Fruit fly (Drosophila melanogaster) whole organism, embryonic: ENCODE measurements around the gene CG4597.

Source experiments
- Atf3 ChIP-seq: fragments of 200-800 bp; sonication (Bioruptor generic); optimal IDR thresholded peaks from 3 replicates; lab custom pipeline; 2016; ENCODE audit warnings: missing biosample characterization, missing genetic modification characterization
- Bgb ChIP-seq: fragments of 200-800 bp; sonication (Bioruptor generic); IDR thresholded peaks from 2 replicates; pipeline ENCODE4 v1.3.6; 2022; ENCODE audit warnings: missing biosample characterization, missing genetic modification characterization; ENCODE audit not compliant: partially characterized antibody
- CG10147 ChIP-seq: fragments of 200-800 bp; sonication (Bioruptor generic); optimal IDR thresholded peaks from 2 replicates; lab custom pipeline; 2019; ENCODE audit warnings: missing biosample characterization, mild to moderate bottlenecking, missing genetic modification characterization, moderate library complexity
- CG12071 ChIP-seq: fragments of 200-800 bp; sonication (Bioruptor generic); optimal IDR thresholded peaks from 3 replicates; lab custom pipeline; 2018; ENCODE audit warnings: missing biosample characterization, mild to moderate bottlenecking, missing genetic modification characterization
- CG12769 ChIP-seq: fragments of 200-800 bp; sonication (Bioruptor generic); optimal IDR thresholded peaks from 2 replicates; lab custom pipeline; 2019; ENCODE audit warnings: missing biosample characterization, mild to moderate bottlenecking, missing genetic modification characterization, moderate library complexity
- CG13424 ChIP-seq: fragments of 200-800 bp; sonication (Bioruptor generic); optimal IDR thresholded peaks from 2 replicates; lab custom pipeline; 2019; ENCODE audit warnings: missing biosample characterization, mild to moderate bottlenecking, missing genetic modification characterization, moderate library complexity
- CG13894 ChIP-seq: fragments of 200-800 bp; sonication (Bioruptor generic); optimal IDR thresholded peaks from 3 replicates; lab custom pipeline; 2018; ENCODE audit warnings: missing biosample characterization, mild to moderate bottlenecking, missing genetic modification characterization, moderate library complexity
- CG1529 ChIP-seq: fragments of 200-800 bp; sonication (Bioruptor generic); optimal IDR thresholded peaks from 3 replicates; lab custom pipeline; 2018; ENCODE audit warnings: missing biosample characterization, missing genetic modification characterization
- CG16815 ChIP-seq: fragments of 200-800 bp; sonication (Bioruptor generic); optimal IDR thresholded peaks from 3 replicates; lab custom pipeline; 2017; ENCODE audit warnings: missing biosample characterization, mild to moderate bottlenecking, missing genetic modification characterization
- CG2875 ChIP-seq: fragments of 200-800 bp; sonication (Bioruptor generic); optimal IDR thresholded peaks from 2 replicates; lab custom pipeline; 2017; ENCODE audit warnings: missing biosample characterization, mild to moderate bottlenecking, missing genetic modification characterization, missing genetic modification reagents
- CG31365 ChIP-seq: fragments of 200-800 bp; sonication (Bioruptor generic); optimal IDR thresholded peaks from 2 replicates; lab custom pipeline; 2018; ENCODE audit warnings: missing biosample characterization, mild to moderate bottlenecking, missing genetic modification characterization
- CG3281 ChIP-seq: fragments of 200-800 bp; sonication (Bioruptor generic); optimal IDR thresholded peaks from 3 replicates; lab custom pipeline; 2017; ENCODE audit warnings: missing biosample characterization, mild to moderate bottlenecking, missing genetic modification characterization
- CG3995 ChIP-seq: fragments of 200-800 bp; sonication (Bioruptor generic); optimal IDR thresholded peaks from 3 replicates; lab custom pipeline; 2016; ENCODE audit warnings: missing biosample characterization, missing genetic modification characterization
- CG4730 ChIP-seq: fragments of 200-800 bp; sonication (Bioruptor generic); IDR thresholded peaks from 2 replicates; pipeline ENCODE4 v1.3.6; 2022; ENCODE audit warnings: missing biosample characterization, missing genetic modification characterization
- CG4820 ChIP-seq: fragments of 200-800 bp; sonication (Bioruptor generic); optimal IDR thresholded peaks from 3 replicates; lab custom pipeline; 2016; ENCODE audit warnings: missing biosample characterization, missing genetic modification characterization
- CG4854 ChIP-seq: fragments of 200-800 bp; sonication (Bioruptor generic); optimal IDR thresholded peaks from 2 replicates; lab custom pipeline; 2016; ENCODE audit warnings: missing biosample characterization, missing genetic modification characterization, inconsistent platforms
- CG5245 ChIP-seq: fragments of 200-800 bp; sonication (Bioruptor generic); optimal IDR thresholded peaks from 3 replicates; lab custom pipeline; 2016; ENCODE audit warnings: missing biosample characterization, missing genetic modification characterization
- CG7745 ChIP-seq: fragments of 200-800 bp; sonication (Bioruptor generic); optimal IDR thresholded peaks from 2 replicates; lab custom pipeline; 2018; ENCODE audit warnings: missing biosample characterization, mild to moderate bottlenecking, missing genetic modification characterization, moderate library complexity
- CG7786 ChIP-seq: fragments of 200-800 bp; sonication (Bioruptor generic); optimal IDR thresholded peaks from 2 replicates; lab custom pipeline; 2016; ENCODE audit warnings: missing biosample characterization, missing genetic modification characterization
- CG7963 ChIP-seq: fragments of 200-800 bp; sonication (Bioruptor generic); IDR thresholded peaks from 3 replicates; pipeline ENCODE4 v1.3.6; 2022; ENCODE audit warnings: missing biosample characterization, missing genetic modification characterization; ENCODE audit not compliant: partially characterized antibody
- CG8359 ChIP-seq: fragments of 200-800 bp; sonication (Bioruptor generic); optimal IDR thresholded peaks from 2 replicates; lab custom pipeline; 2017; ENCODE audit warnings: missing biosample characterization, mild to moderate bottlenecking, missing genetic modification characterization, borderline replicate concordance
- CG9609 ChIP-seq: fragments of 200-800 bp; sonication (Bioruptor generic); optimal IDR thresholded peaks from 3 replicates; lab custom pipeline; 2016; ENCODE audit warnings: missing biosample characterization, missing genetic modification characterization
- CTCF ChIP-seq: fragments of 200-800 bp; sonication (Bioruptor generic); optimal IDR thresholded peaks from 2 replicates; lab custom pipeline; 2017; ENCODE audit warnings: missing biosample characterization, mild to moderate bottlenecking, missing genetic modification characterization, moderate library complexity
- Doc3 ChIP-seq: fragments of 200-800 bp; sonication (Bioruptor generic); IDR thresholded peaks from 3 replicates; pipeline ENCODE4 v1.3.6; 2022; ENCODE audit warnings: missing biosample characterization, missing genetic modification characterization; ENCODE audit not compliant: partially characterized antibody
- HHEX ChIP-seq: fragments of 200-800 bp; sonication (Bioruptor generic); optimal IDR thresholded peaks from 3 replicates; lab custom pipeline; 2017; ENCODE audit warnings: missing biosample characterization, mild to moderate bottlenecking, missing genetic modification characterization, missing genetic modification reagents
- Hand ChIP-seq: fragments of 200-800 bp; sonication (Bioruptor generic); optimal IDR thresholded peaks from 2 replicates; lab custom pipeline; 2017; ENCODE audit warnings: mild to moderate bottlenecking, missing biosample characterization, missing genetic modification reagents, missing genetic modification characterization
- Lpt ChIP-seq: fragments of >200 bp; optimal IDR thresholded peaks from 2 replicates; lab custom pipeline; 2018; ENCODE audit warnings: missing biosample characterization, missing genetic modification characterization
- PHDP ChIP-seq: fragments of 200-800 bp; sonication (Bioruptor generic); optimal IDR thresholded peaks from 3 replicates; lab custom pipeline; 2018; ENCODE audit warnings: missing biosample characterization, mild to moderate bottlenecking, missing genetic modification characterization, moderate library complexity
- Six4 ChIP-seq: fragments of 200-800 bp; sonication (Bioruptor generic); optimal IDR thresholded peaks from 2 replicates; lab custom pipeline; 2016; ENCODE audit warnings: missing biosample characterization, missing genetic modification characterization
- Sox102F ChIP-seq: fragments of 200-800 bp; sonication (Bioruptor generic); optimal IDR thresholded peaks from 2 replicates; lab custom pipeline; 2018; ENCODE audit warnings: missing biosample characterization, mild to moderate bottlenecking, missing genetic modification characterization, moderate library complexity
- YL-1 ChIP-seq: fragments of 200-800 bp; sonication (Bioruptor generic); optimal IDR thresholded peaks from 3 replicates; lab custom pipeline; 2017; ENCODE audit warnings: missing biosample characterization, mild to moderate bottlenecking, missing genetic modification characterization
- az2 ChIP-seq: fragments of 200-800 bp; sonication (Bioruptor generic); optimal IDR thresholded peaks from 3 replicates; lab custom pipeline; 2016; ENCODE audit warnings: missing biosample characterization, missing genetic modification characterization
- cas ChIP-seq: fragments of 200-800 bp; sonication (Bioruptor generic); IDR thresholded peaks from 2 replicates; pipeline ENCODE4 v1.3.6; 2022; ENCODE audit warnings: missing biosample characterization, missing genetic modification characterization
- chm ChIP-seq: fragments of 200-800 bp; sonication (Bioruptor generic); IDR thresholded peaks from 2 replicates; pipeline ENCODE4 v1.3.6; 2022; ENCODE audit warnings: missing biosample characterization, missing genetic modification characterization
- croc ChIP-seq: fragments of 200-800 bp; sonication (Bioruptor generic); conservative IDR thresholded peaks from 3 replicates; pipeline ENCODE4 v1.3.6; 2022; ENCODE audit warnings: missing biosample characterization, missing genetic modification characterization
- crp ChIP-seq, 2 experiments: fragments of 200-800 bp; sonication (Bioruptor generic); optimal IDR thresholded peaks; 2 replicates in 1 of 2; 3 replicates in 1 of 2; lab custom pipeline; 2017; ENCODE audit warnings: missing biosample characterization in 2 of 2, missing genetic modification characterization in 2 of 2, mild to moderate bottlenecking in 1 of 2, moderate library complexity in 1 of 2
- danr ChIP-seq: fragments of 200-800 bp; sonication (Bioruptor generic); IDR thresholded peaks from 2 replicates; pipeline ENCODE4 v1.3.6; 2022; ENCODE audit warnings: missing biosample characterization, missing genetic modification characterization
- dm ChIP-seq: fragments of 200-800 bp; sonication (Bioruptor generic); optimal IDR thresholded peaks from 3 replicates; lab custom pipeline; 2016; ENCODE audit warnings: missing biosample characterization, missing genetic modification characterization
- dmrt11E ChIP-seq: fragments of 200-800 bp; sonication (Bioruptor generic); optimal IDR thresholded peaks from 3 replicates; lab custom pipeline; 2018; ENCODE audit warnings: missing biosample characterization, mild to moderate bottlenecking, missing genetic modification characterization, moderate library complexity
- dysf ChIP-seq: fragments of 200-800 bp; sonication (Bioruptor generic); IDR thresholded peaks from 3 replicates; pipeline ENCODE4 v1.3.6; 2022; ENCODE audit warnings: missing biosample characterization, missing genetic modification characterization
- fd64A ChIP-seq: fragments of 200-800 bp; sonication (Bioruptor generic); optimal IDR thresholded peaks from 3 replicates; lab custom pipeline; 2018; ENCODE audit warnings: missing biosample characterization, mild to moderate bottlenecking, missing genetic modification characterization
- klu ChIP-seq: fragments of 200-800 bp; sonication (Bioruptor generic); IDR thresholded peaks from 2 replicates; pipeline ENCODE4 v1.3.6; 2022; ENCODE audit warnings: missing biosample characterization, missing genetic modification characterization
- mirr ChIP-seq: fragments of 200-800 bp; sonication (Bioruptor generic); optimal IDR thresholded peaks from 3 replicates; lab custom pipeline; 2018; ENCODE audit warnings: missing biosample characterization, mild to moderate bottlenecking, missing genetic modification characterization
- nerfin-2 ChIP-seq: fragments of 200-800 bp; sonication (Bioruptor generic); IDR thresholded peaks from 2 replicates; pipeline ENCODE4 v1.3.6; 2022; ENCODE audit warnings: missing biosample characterization, missing genetic modification characterization; ENCODE audit not compliant: partially characterized antibody
- pita ChIP-seq: fragments of 200-800 bp; sonication (Bioruptor generic); optimal IDR thresholded peaks from 2 replicates; lab custom pipeline; 2017; ENCODE audit warnings: missing biosample characterization, mild to moderate bottlenecking, missing genetic modification characterization
- repo ChIP-seq: fragments of 200-800 bp; sonication (Bioruptor generic); optimal IDR thresholded peaks from 2 replicates; lab custom pipeline; 2016; ENCODE audit warnings: missing biosample characterization, missing genetic modification characterization
- slbo ChIP-seq: fragments of 200-800 bp; sonication (Bioruptor generic); IDR thresholded peaks from 2 replicates; pipeline ENCODE4 v1.3.6; 2022; ENCODE audit warnings: missing biosample characterization, missing genetic modification characterization
- stc ChIP-seq: fragments of 200-800 bp; sonication (Bioruptor generic); IDR thresholded peaks from 2 replicates; pipeline ENCODE4 v1.3.6; 2022; ENCODE audit warnings: missing biosample characterization, missing genetic modification characterization
- wdn ChIP-seq: fragments of 200-800 bp; sonication (Bioruptor generic); IDR thresholded peaks from 2 replicates; pipeline ENCODE4 v1.3.6; 2022; ENCODE audit warnings: missing biosample characterization, missing genetic modification characterization

CG4597 gene

dm6 chr3L:5154917-5155613 lies 25.8 kb downstream of the CG4597 start (continued):
- no peak for TF ChIP-seq CG7963
- peak; percentile 71 for TF ChIP-seq HHEX (GFP tag; lab: Kevin White, UChicago)
- TF ChIP-seq nerfin-2 (GFP tag; lab: Robert Waterston, UW) = no peak
- TF ChIP-seq CG9609 (GFP tag; lab: Kevin White, UChicago) = peak; percentile 73
- peak; percentile 69 for TF ChIP-seq az2 (GFP tag; lab: Kevin White, UChicago)
- no peak for TF ChIP-seq chm (GFP tag; lab: Robert Waterston, UW)
- peak; percentile 15 for TF ChIP-seq CG4854
- TF ChIP-seq YL-1 (GFP tag; lab: Kevin White, UChicago) = no peak
- TF ChIP-seq CG10147 (GFP tag; lab: Kevin White, UChicago) = peak; percentile 74
- peak; percentile 85 for TF ChIP-seq stc (GFP tag; lab: Robert Waterston, UW)
- TF ChIP-seq Atf3 (GFP tag; lab: Kevin White, UChicago) = no peak
- peak; percentile 73 for TF ChIP-seq CG4820
- TF ChIP-seq Hand (GFP tag; lab: Kevin White, UChicago) = peak; percentile 84
- TF ChIP-seq CG3995 = peak; percentile 17
- TF ChIP-seq CG12769 (tag; lab: Kevin White, UChicago) = no peak
- TF ChIP-seq CG7745 (tag; lab: Kevin White, UChicago) = no peak
- TF ChIP-seq Doc3 (GFP tag; lab: Robert Waterston, UW) = no peak
- TF ChIP-seq Bgb (GFP tag; lab: Robert Waterston, UW) = no peak
- TF ChIP-seq CG12071 (GFP tag; lab: Kevin White, UChicago) = peak; percentile 64
- peak; percentile 32 for TF ChIP-seq CG1529 (GFP tag; lab: Kevin White, UChicago)
- TF ChIP-seq dmrt11E (tag; lab: Kevin White, UChicago) = peak; percentile 20
- TF ChIP-seq wdn (GFP tag; lab: Robert Waterston, UW) = no peak; the same call in 1 of the 2 replicates
- no peak for TF ChIP-seq CTCF (GFP tag; lab: Kevin White, UChicago)
- TF ChIP-seq crp (GFP tag; optimal IDR thresholded peaks at IDR 0.05; lab: Kevin White, UChicago) = peak in 1 of 2 experiments; percentile 19
- TF ChIP-seq PHDP (tag; lab: Kevin White, UChicago) = peak; percentile 77
- no peak for TF ChIP-seq pita
- TF ChIP-seq CG4730 (GFP tag; lab: Robert Waterston, UW) = peak; percentile 69
- peak; percentile 53; the same call in 2 of the 3 replicates for TF ChIP-seq croc (GFP tag; lab: Robert Waterston, UW)
- TF ChIP-seq slbo (GFP tag; lab: Robert Waterston, UW) = peak; percentile 89; the same call in 1 of the 2 replicates
- TF ChIP-seq CG13424 (tag; lab: Kevin White, UChicago) = peak; percentile 77
- peak; percentile 88 for TF ChIP-seq dysf (GFP tag; lab: Robert Waterston, UW)
- TF ChIP-seq danr = 0 out of 2 replicates have a peak, but pooled peaks have one; percentile 28
- TF ChIP-seq CG3281 (GFP tag; lab: Kevin White, UChicago) = peak; percentile 79
- TF ChIP-seq klu (GFP tag; lab: Robert Waterston, UW) = peak; percentile 44; the same call in 1 of the 2 replicates
- peak; percentile 64 for TF ChIP-seq cas (GFP tag; lab: Robert Waterston, UW)
- peak; percentile 9 for TF ChIP-seq fd64A (GFP tag; lab: Kevin White, UChicago)
- TF ChIP-seq CG16815 (GFP tag; lab: Kevin White, UChicago) = peak; percentile 32
- TF ChIP-seq dm = no peak
- no peak for TF ChIP-seq CG8359 (GFP tag; lab: Kevin White, UChicago)
- peak; percentile 46 for TF ChIP-seq CG31365
- peak; percentile 80 for TF ChIP-seq Sox102F (GFP tag; lab: Kevin White, UChicago)
- TF ChIP-seq Six4 (GFP tag; lab: Kevin White, UChicago) = peak; percentile 53
- TF ChIP-seq repo = peak; percentile 52
- peak; percentile 86 for TF ChIP-seq CG13894
- peak; percentile 39 for TF ChIP-seq CG2875
- peak; percentile 53 for TF ChIP-seq CG5245 (GFP tag; lab: Kevin White, UChicago)
- peak; percentile 79 for TF ChIP-seq CG7786 (GFP tag; lab: Kevin White, UChicago)
- peak; percentile 20 for TF ChIP-seq mirr
- TF ChIP-seq Lpt = no peak
